Fruit fly (Drosophila melanogaster): ENCODE measurements around the gene RpS17.

Gene RpS17

DNA sequence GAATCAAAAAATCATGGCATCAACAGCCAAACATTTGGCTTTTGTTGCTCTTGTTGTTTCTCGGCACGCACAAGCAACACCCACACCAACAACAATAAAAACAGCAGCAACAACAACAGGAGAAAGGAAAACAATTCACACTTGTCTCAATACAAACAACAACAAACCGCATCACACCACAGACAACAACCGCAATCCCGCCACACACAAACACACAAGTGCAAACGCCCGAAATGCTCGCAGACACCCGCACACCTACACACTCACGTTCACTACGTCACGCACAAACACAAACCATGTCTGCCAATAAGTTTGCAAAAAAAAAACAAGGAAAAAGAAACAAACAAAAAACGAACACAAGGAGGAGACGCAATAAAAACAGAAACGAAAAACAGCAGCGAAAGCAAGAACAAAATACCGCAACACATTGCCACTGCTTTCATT lies 38.2 kb upstream of the RpS17 start (continued):
- TF ChIP-seq CG9139 (GFP tag; optimal IDR thresholded peaks at IDR 0.05), result peak; percentile 58
- peak; percentile 44 for TF ChIP-seq net (GFP tag; optimal IDR thresholded peaks at IDR 0.05)
- no peak for TF ChIP-seq Hr39 (GFP tag; optimal IDR thresholded peaks at IDR 0.05)
- peak; percentile 40 for TF ChIP-seq Eip78C (GFP tag)
- no peak for TF ChIP-seq esn (GFP tag; optimal IDR thresholded peaks at IDR 0.05)
- no peak for TF ChIP-seq Smox (GFP tag; optimal IDR thresholded peaks at IDR 0.05)
- TF ChIP-seq CG3919 (GFP tag; optimal IDR thresholded peaks at IDR 0.05), result peak; percentile 32
- no peak for TF ChIP-seq CG3032 (tag; optimal IDR thresholded peaks at IDR 0.05)
- TF ChIP-seq achi (GFP tag; optimal IDR thresholded peaks at IDR 0.05), result peak; percentile 9
- TF ChIP-seq OdsH (GFP tag; optimal IDR thresholded peaks at IDR 0.05), result no peak
- TF ChIP-seq Gug (GFP tag; IDR thresholded peaks at IDR 0.05), result no peak
- TF ChIP-seq fd59A (GFP tag; optimal IDR thresholded peaks at IDR 0.05), result no peak
- peak; percentile 48 for TF ChIP-seq Lpt (GFP tag; optimal IDR thresholded peaks at IDR 0.05)
- no peak for TF ChIP-seq CG8632 (GFP tag; optimal IDR thresholded peaks at IDR 0.05)
- no peak for TF ChIP-seq cyc (GFP tag; optimal IDR thresholded peaks at IDR 0.05)
- no peak for TF ChIP-seq lz (GFP tag; optimal IDR thresholded peaks at IDR 0.05)
- no peak for TF ChIP-seq Eip93F (GFP tag; optimal IDR thresholded peaks at IDR 0.05)
- TF ChIP-seq dac (GFP tag; optimal IDR thresholded peaks at IDR 0.05), result no peak
- no peak for TF ChIP-seq CG7368 (GFP tag; optimal IDR thresholded peaks at IDR 0.05)
- peak; percentile 66 for TF ChIP-seq CG8119 (GFP tag; IDR thresholded peaks at IDR 0.05)
- TF ChIP-seq pdm3 (GFP tag; optimal IDR thresholded peaks at IDR 0.05), result no peak
- TF ChIP-seq Sox15 (GFP tag; optimal IDR thresholded peaks at IDR 0.05), result no peak
- peak; percentile 73 for TF ChIP-seq CG6276 (GFP tag; optimal IDR thresholded peaks at IDR 0.05)
- no peak for TF ChIP-seq dsx (GFP tag; optimal IDR thresholded peaks at IDR 0.05; ENCODE audit: poor library complexity, severe bottlenecking)
- no peak for TF ChIP-seq CG32006 (GFP tag; optimal IDR thresholded peaks at IDR 0.05)
- TF ChIP-seq CG31627 (GFP tag; optimal IDR thresholded peaks at IDR 0.05), result no peak
- no peak for TF ChIP-seq CG11762 (GFP tag; optimal IDR thresholded peaks at IDR 0.05; ENCODE audit: insufficient read depth)
- TF ChIP-seq Sox102F (GFP tag; optimal IDR thresholded peaks at IDR 0.05), result peak; percentile 15

dm6 chr3L:9467267-9467666 lies 37.6 kb upstream of the RpS17 start:
- TF ChIP-seq Sox15 (GFP tag; optimal IDR thresholded peaks at IDR 0.05) (no peak), ss (GFP tag; optimal IDR thresholded peaks at IDR 0.05) (no peak), CG3919 (GFP tag; optimal IDR thresholded peaks at IDR 0.05) (no peak), spab (GFP tag; optimal IDR thresholded peaks at IDR 0.05) (no peak), Eip93F (GFP tag; optimal IDR thresholded peaks at IDR 0.05) (no peak), Hr38 (GFP tag; optimal IDR thresholded peaks at IDR 0.05) (no peak), dac (GFP tag; optimal IDR thresholded peaks at IDR 0.05) (no peak), Lpt (GFP tag; optimal IDR thresholded peaks at IDR 0.05) (no peak), CG6163 (GFP tag; IDR thresholded peaks at IDR 0.05) (no peak), CG8319 (GFP tag; optimal IDR thresholded peaks at IDR 0.05) (no peak)

DNA sequence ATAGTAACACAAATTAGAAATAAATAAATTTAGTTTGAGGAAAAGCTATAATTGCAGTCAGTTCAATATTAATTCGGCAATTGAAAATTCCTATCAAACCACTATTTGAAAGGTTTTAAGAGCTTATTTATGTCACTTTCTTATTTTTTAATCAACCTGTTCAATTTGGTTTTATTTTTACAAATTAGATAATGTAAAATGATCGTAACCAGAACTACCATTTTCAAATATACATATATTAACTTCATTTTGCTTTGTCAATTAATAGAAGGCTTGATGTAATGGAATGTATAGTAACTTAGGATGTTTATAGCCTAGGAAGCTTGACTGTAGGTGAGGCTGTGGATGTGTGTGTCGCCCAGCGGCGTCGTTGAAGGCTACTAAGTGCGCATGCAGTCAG lies 37.0 kb upstream of the RpS17 start:
- TF ChIP-seq net (GFP tag; optimal IDR thresholded peaks at IDR 0.05), result peak; percentile 10
- TF ChIP-seq CG8319 (GFP tag; optimal IDR thresholded peaks at IDR 0.05), result no peak
- no peak for TF ChIP-seq CG4318 (GFP tag; optimal IDR thresholded peaks at IDR 0.05)
- no peak for TF ChIP-seq Sox102F (GFP tag; optimal IDR thresholded peaks at IDR 0.05)
- TF ChIP-seq CG9139 (GFP tag; optimal IDR thresholded peaks at IDR 0.05), result no peak
- no peak for TF ChIP-seq CG11902 (GFP tag; optimal IDR thresholded peaks at IDR 0.05)
- no peak for TF ChIP-seq dsx (GFP tag; optimal IDR thresholded peaks at IDR 0.05; ENCODE audit: poor library complexity, severe bottlenecking)
- no peak for TF ChIP-seq CG10631 (GFP tag; optimal IDR thresholded peaks at IDR 0.05)
- no peak for TF ChIP-seq cyc (GFP tag; optimal IDR thresholded peaks at IDR 0.05)
- TF ChIP-seq Blimp-1 (GFP tag; optimal IDR thresholded peaks at IDR 0.05), result no peak
- no peak for TF ChIP-seq CG6854 (GFP tag; optimal IDR thresholded peaks at IDR 0.05)
- TF ChIP-seq Hr38 (GFP tag; optimal IDR thresholded peaks at IDR 0.05), result no peak
- TF ChIP-seq CG8119 (GFP tag; IDR thresholded peaks at IDR 0.05), result no peak
- TF ChIP-seq CG6808 (GFP tag; optimal IDR thresholded peaks at IDR 0.05), result no peak
- TF ChIP-seq CG10669 (GFP tag; optimal IDR thresholded peaks at IDR 0.05), result no peak
- TF ChIP-seq pdm3 (GFP tag; optimal IDR thresholded peaks at IDR 0.05), result peak; percentile 6
- no peak for TF ChIP-seq ss (GFP tag; optimal IDR thresholded peaks at IDR 0.05)
- TF ChIP-seq topi (GFP tag; optimal IDR thresholded peaks at IDR 0.05), result no peak
- peak; percentile 6 for TF ChIP-seq esn (GFP tag; optimal IDR thresholded peaks at IDR 0.05)
- no peak for TF ChIP-seq Lpt (GFP tag; optimal IDR thresholded peaks at IDR 0.05)
- TF ChIP-seq fd59A (GFP tag; optimal IDR thresholded peaks at IDR 0.05), result no peak
- peak; percentile 38 for TF ChIP-seq Hr4 (GFP tag; optimal IDR thresholded peaks at IDR 0.05)
- peak; percentile 18 for TF ChIP-seq CG3919 (GFP tag; optimal IDR thresholded peaks at IDR 0.05)
- TF ChIP-seq CG31627 (GFP tag; optimal IDR thresholded peaks at IDR 0.05), result no peak
- peak; percentile 10 for TF ChIP-seq Smox (GFP tag; optimal IDR thresholded peaks at IDR 0.05)
- TF ChIP-seq Ets21C (GFP tag; optimal IDR thresholded peaks at IDR 0.05), result no peak
- no peak for TF ChIP-seq spab (GFP tag; optimal IDR thresholded peaks at IDR 0.05)
- no peak for TF ChIP-seq Hr39 (GFP tag; optimal IDR thresholded peaks at IDR 0.05)
- TF ChIP-seq Sox15 (GFP tag; optimal IDR thresholded peaks at IDR 0.05), result no peak
- TF ChIP-seq lz (GFP tag; optimal IDR thresholded peaks at IDR 0.05), result no peak
- no peak for TF ChIP-seq Ets96B (tag; optimal IDR thresholded peaks at IDR 0.05)
- TF ChIP-seq fd85E (GFP tag; optimal IDR thresholded peaks at IDR 0.05), result no peak
